Fruit fly (Drosophila melanogaster): Measurements from ENCODE around the gene lobo.
"Not testable (repeated sequence)": the region's sequence is repeated elsewhere in the genome, so short reads cannot be mapped to it uniquely, and the experiment has no call there.

lobo gene

DNA sequence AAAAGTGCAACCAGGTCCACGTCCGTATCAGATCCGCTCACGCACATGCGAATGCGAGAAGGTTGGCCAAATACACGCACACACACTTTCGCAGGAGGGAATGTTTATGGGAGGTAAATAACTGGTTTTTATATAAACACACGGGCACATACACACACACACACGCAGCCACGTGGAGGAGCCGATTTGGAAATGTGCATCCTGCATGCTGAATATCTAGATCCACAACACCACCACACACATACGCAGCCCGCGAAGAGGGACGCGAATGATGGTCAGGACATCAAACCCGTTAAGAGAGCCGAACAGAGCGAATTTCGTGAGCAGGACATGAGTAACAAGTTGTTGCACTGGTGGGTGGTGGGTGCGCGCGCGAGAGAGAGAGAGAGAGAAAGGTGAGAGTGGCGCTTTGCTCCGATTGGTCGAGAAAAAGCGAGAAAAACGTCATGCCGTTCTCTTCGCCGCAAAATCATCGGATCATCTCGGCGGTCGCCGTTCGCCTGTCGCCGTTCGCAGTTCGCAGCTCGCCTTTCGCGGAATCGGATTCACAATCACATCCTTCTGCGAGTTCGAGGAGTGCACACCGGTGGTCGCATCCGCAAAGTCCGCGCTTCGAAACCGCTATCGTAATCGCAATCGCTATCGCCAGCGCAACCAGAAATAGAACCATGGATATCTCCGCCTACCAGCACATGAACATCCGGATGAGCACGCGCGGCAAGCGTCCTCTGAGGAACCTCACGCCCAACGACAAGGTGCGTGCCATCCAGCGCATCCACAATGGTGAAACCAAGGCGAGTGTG, 55.8 kb downstream of the lobo start, which contains the start of gene danr:
Gene danr (plus strand): TSS at position 508 of the 803 bp plus-strand sequence.
- TF ChIP-seq CG12605 (GFP tag; IDR thresholded peaks at IDR 0.05) (peak; percentile 76), Pif1A (GFP tag; optimal IDR thresholded peaks at IDR 0.05) (no peak)

DNA sequence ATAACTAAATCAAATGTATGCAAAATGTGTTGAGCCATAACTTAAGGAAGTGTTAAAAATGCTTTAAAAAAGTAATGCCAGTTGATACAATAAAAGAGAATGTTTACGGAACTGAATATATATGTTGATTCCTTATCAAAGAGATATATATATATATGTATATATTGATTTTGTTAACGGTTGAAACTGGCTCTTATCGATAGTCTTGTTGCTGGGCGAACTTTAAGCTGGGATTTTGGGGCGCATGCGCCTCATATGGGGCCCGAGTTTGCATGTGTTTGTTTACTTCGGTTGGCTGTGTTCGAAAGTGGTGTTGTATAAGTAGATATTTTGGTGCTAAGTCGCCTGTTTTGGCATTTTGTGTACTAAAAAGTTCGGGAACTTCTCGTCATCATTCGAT, 62.5 kb downstream of the lobo start, which contains the start of gene Bili:
Gene Bili (plus strand): TSS at position 265 of the 400 bp plus-strand sequence.
- not testable (repeated sequence) for TF ChIP-seq CG32121 (GFP tag; IDR thresholded peaks at IDR 0.05); CG13204 (GFP tag; optimal IDR thresholded peaks at IDR 0.05); D1 (tag; optimal IDR thresholded peaks at IDR 0.05)

DNA sequence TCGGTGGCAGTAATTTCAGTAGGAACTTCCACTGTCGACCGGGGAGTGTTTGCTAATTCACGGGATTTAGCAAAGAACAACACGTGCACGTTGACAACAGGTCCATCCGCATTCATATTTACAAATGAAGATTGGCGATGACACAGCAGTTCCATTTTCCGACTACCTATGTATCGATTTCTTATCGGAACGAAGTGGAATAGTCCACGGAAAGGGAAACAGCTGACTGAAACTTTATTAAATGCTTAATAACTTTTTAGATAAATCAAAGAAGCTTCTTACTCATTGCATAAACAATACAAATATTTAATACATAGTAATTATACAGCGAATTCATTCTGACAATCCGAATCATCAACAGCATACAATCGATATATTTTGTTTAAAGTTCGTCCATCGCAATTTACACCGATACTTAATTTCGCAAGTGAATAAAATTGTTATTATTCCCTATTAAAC, 66.3 kb downstream of the lobo start, which contains the start of the genes Mocs2A, Mocs2B and Clbn:
Gene Mocs2A (minus strand): TSS at position 129 of the 459 bp plus-strand sequence.
Gene Mocs2B (minus strand): TSS at position 129 of the 459 bp plus-strand sequence.
Gene Clbn (plus strand): TSS at position 272 of the 459 bp plus-strand sequence.
- TF ChIP-seq rn (GFP tag; IDR thresholded peaks at IDR 0.05) (no peak), CG10348 (GFP tag; IDR thresholded peaks at IDR 0.05) (no peak), Pif1B (GFP tag; optimal IDR thresholded peaks at IDR 0.05) (no peak), CG13204 (GFP tag; optimal IDR thresholded peaks at IDR 0.05) (no peak), CG8159 (tag; optimal IDR thresholded peaks at IDR 0.05) (no peak), gl (tag; optimal IDR thresholded peaks at IDR 0.05) (no peak), CG17806 (tag; optimal IDR thresholded peaks at IDR 0.05) (no peak), CG34367 (tag; optimal IDR thresholded peaks at IDR 0.05) (no peak), D1 (tag; optimal IDR thresholded peaks at IDR 0.05) (no peak)

DNA sequence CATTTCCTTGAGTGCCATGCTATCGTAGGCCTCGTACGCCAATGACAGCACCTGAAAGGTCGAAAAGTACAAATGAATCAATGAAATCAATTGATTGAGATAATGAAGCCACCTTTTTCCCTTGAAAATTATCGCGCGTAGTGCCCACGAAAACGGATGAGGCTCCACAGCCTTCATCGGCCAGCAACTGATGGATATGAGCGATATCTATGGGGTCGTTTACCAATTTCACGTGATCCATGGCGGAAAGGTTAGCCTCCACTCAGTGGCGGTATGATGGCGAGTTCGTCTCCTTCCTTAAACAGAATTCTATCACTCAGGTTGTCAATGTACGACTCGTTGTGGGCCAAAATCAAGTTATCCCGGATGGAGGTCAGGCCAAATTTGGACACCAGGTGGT, 66.8 kb downstream of the lobo start:
- no peak for TF ChIP-seq Pif1A (GFP tag; optimal IDR thresholded peaks at IDR 0.05)
- TF ChIP-seq gl (tag; optimal IDR thresholded peaks at IDR 0.05) = no peak
- no peak for TF ChIP-seq CG9948 (tag; optimal IDR thresholded peaks at IDR 0.05)
- TF ChIP-seq CG17806 (tag; optimal IDR thresholded peaks at IDR 0.05) = no peak
- TF ChIP-seq CG15710 (tag; optimal IDR thresholded peaks at IDR 0.05) = no peak
- no peak for TF ChIP-seq rn (GFP tag; IDR thresholded peaks at IDR 0.05)
- TF ChIP-seq CG4496 (GFP tag; IDR thresholded peaks at IDR 0.05) = no peak
- no peak for TF ChIP-seq CG12605 (GFP tag; IDR thresholded peaks at IDR 0.05)
- no peak for TF ChIP-seq fd96Ca (GFP tag; IDR thresholded peaks at IDR 0.05)
- no peak for TF ChIP-seq CG10348 (GFP tag; IDR thresholded peaks at IDR 0.05)

DNA sequence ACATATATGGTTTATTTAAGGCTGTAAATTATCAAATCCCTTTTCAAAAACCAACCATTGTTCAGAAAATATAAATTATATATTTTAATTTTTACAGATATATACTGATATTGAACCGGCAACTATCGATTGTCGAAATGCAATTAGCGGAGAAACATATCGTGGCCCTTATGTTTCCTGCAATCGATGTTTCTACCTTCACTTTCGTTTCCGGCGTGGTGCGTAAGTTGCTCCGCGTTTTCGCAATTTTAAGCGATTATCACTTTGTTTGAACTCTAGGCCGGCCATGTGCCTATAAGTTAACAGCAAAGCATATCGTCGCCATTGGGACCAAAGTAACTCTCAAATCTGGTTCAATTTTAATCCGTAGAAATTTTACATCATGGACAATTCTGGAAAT, 70.3 kb downstream of the lobo start, which contains the start of gene vig2:
Gene vig2 (plus strand): TSS at position 112 of the 400 bp plus-strand sequence.
- TF ChIP-seq CG4496 (GFP tag; IDR thresholded peaks at IDR 0.05) = peak; percentile 82; the same call in 2 of the 3 replicates
- TF ChIP-seq CG34367 (tag; optimal IDR thresholded peaks at IDR 0.05) = peak; percentile 14
- TF ChIP-seq CG15710 (tag; optimal IDR thresholded peaks at IDR 0.05) = peak; percentile 15
- peak; percentile 52 for TF ChIP-seq Snoo (tag; optimal IDR thresholded peaks at IDR 0.05)

DNA sequence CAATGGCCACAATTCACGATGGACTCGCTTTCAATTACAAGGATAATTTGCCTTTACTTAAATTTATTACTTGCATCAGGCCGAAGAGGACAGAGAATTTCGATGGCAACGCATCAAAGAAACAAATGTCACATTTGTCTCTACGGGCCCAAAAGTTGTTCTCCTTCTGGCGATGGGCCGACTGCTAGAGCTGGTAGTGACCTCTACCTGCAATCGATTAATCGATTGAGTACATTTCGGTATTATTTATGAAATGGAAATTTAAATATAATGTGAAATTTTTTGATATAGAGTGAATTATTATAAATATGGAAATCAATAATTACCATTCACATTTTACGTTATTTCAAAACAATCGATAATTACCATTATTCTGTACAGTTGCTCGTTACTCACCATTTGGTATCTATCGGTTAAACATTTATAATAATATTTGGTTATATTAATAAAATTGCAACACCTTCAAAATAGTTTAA, 70.8 kb downstream of the lobo start, which contains the start of the genes CG31510 and TTLL5:
Gene CG31510 (minus strand): TSS at position 185 of the 476 bp plus-strand sequence.
Gene TTLL5 (minus strand): TSS at position 185 of the 476 bp plus-strand sequence.
- TF ChIP-seq Ets98B (GFP tag; IDR thresholded peaks at IDR 0.05) (no peak), CG9948 (tag; optimal IDR thresholded peaks at IDR 0.05) (no peak), CG10348 (GFP tag; IDR thresholded peaks at IDR 0.05) (no peak), CG34367 (tag; optimal IDR thresholded peaks at IDR 0.05) (no peak), EcR (GFP tag; optimal IDR thresholded peaks at IDR 0.05) (no peak), Pif1A (GFP tag; optimal IDR thresholded peaks at IDR 0.05) (no peak), CG13204 (GFP tag; optimal IDR thresholded peaks at IDR 0.05) (no peak)
